Worm (Caenorhabditis elegans) whole organism, young adult: Measurements from ENCODE around the gene F15E6.4.

Experiments
- F33H1.4 ChIP-seq: fragments of 200-800 bp; sonication (Bioruptor generic); IDR thresholded peaks from 2 replicates; pipeline ENCODE4 v1.3.6; 2022; ENCODE audit warnings: missing genetic modification reagents, missing genetic modification characterization, missing compliant biosample characterization
- F55B11.4 ChIP-seq: sonication (generic microtip); optimal IDR thresholded peaks from 2 replicates; lab custom pipeline; 2016; ENCODE audit warnings: missing compliant biosample characterization, missing genetic modification characterization, borderline replicate concordance; ENCODE audit not compliant: insufficient read depth
- K12H6.12 ChIP-seq: fragments of 200-800 bp; sonication (Bioruptor generic); optimal IDR thresholded peaks from 2 replicates; lab custom pipeline; 2018; ENCODE audit warnings: mild to moderate bottlenecking, missing genetic modification characterization, missing compliant biosample characterization
- Y53F4B.3 ChIP-seq: fragments of 200-800 bp; sonication (Bioruptor generic); IDR thresholded peaks from 2 replicates; pipeline ENCODE4 v1.3.6; 2022; ENCODE audit warnings: missing genetic modification reagents, missing genetic modification characterization, missing compliant biosample characterization
- Y56A3A.18 ChIP-seq: fragments of 200-800 bp; sonication (Bioruptor generic); IDR thresholded peaks from 2 replicates; pipeline ENCODE4 v1.3.6; 2022; ENCODE audit warnings: missing genetic modification reagents, missing genetic modification characterization, missing compliant biosample characterization
- Y95B8A.8 ChIP-seq: fragments of 200-800 bp; sonication (Bioruptor generic); IDR thresholded peaks from 2 replicates; pipeline ENCODE4 v1.3.6; 2022; ENCODE audit warnings: missing genetic modification reagents, missing genetic modification characterization, missing compliant biosample characterization
- ZK185.1 ChIP-seq: sonication (generic microtip); optimal IDR thresholded peaks from 2 replicates; lab custom pipeline; 2016; ENCODE audit warnings: mild to moderate bottlenecking, missing genetic modification characterization, missing compliant biosample characterization; ENCODE audit not compliant: poor library complexity, severe bottlenecking
- akir-1 ChIP-seq: fragments of 200-800 bp; sonication (Bioruptor generic); optimal IDR thresholded peaks from 2 replicates; lab custom pipeline; 2018; ENCODE audit warnings: mild to moderate bottlenecking, missing genetic modification characterization, moderate library complexity, missing compliant biosample characterization
- atf-7 ChIP-seq: sonication (generic microtip); optimal IDR thresholded peaks from 2 replicates; lab custom pipeline; 2017; ENCODE audit warnings: mild to moderate bottlenecking, missing genetic modification characterization, missing compliant biosample characterization
- attf-3 ChIP-seq: fragments of 200-800 bp; sonication (Bioruptor generic); conservative IDR thresholded peaks from 2 replicates; pipeline ENCODE4 v1.3.6; 2022; ENCODE audit warnings: missing genetic modification reagents, missing genetic modification characterization, missing compliant biosample characterization
- attf-6 ChIP-seq: fragments of 200-800 bp; sonication (Bioruptor generic); IDR thresholded peaks from 2 replicates; pipeline ENCODE4 v1.3.6; 2022; ENCODE audit warnings: missing genetic modification reagents, missing genetic modification characterization, missing compliant biosample characterization
- bed-1 ChIP-seq: fragments of 200-800 bp; sonication (Bioruptor generic); IDR thresholded peaks from 2 replicates; pipeline ENCODE4 v1.3.6; 2022; ENCODE audit warnings: missing genetic modification reagents, missing genetic modification characterization, missing compliant biosample characterization
- bed-2 ChIP-seq: fragments of 200-800 bp; sonication (Bioruptor generic); IDR thresholded peaks from 2 replicates; pipeline ENCODE4 v1.3.6; 2022; ENCODE audit warnings: missing genetic modification reagents, missing genetic modification characterization, missing compliant biosample characterization
- cebp-1 ChIP-seq, 2 experiments: fragments of 200-800 bp in 1 of 2; sonication (Bioruptor generic) in 1 of 2; sonication (generic microtip) in 1 of 2; IDR thresholded peaks in 1 of 2; optimal IDR thresholded peaks in 1 of 2; 2 replicates each; pipeline versions ENCODE4 v1.3.6 to Lab custom; 2017 to 2022; ENCODE audit warnings: missing compliant biosample characterization in 2 of 2, missing genetic modification characterization in 2 of 2, mild to moderate bottlenecking in 1 of 2, missing genetic modification reagents in 1 of 2, moderate library complexity in 1 of 2
- chd-7 ChIP-seq: sonication (generic microtip); optimal IDR thresholded peaks from 2 replicates; lab custom pipeline; 2016; ENCODE audit warnings: mild to moderate bottlenecking, missing genetic modification characterization, moderate library complexity, missing compliant biosample characterization
- dpff-1 ChIP-seq: sonication (generic microtip); optimal IDR thresholded peaks from 2 replicates; lab custom pipeline; 2017; ENCODE audit warnings: mild to moderate bottlenecking, missing genetic modification characterization, missing compliant biosample characterization
- efl-1 ChIP-seq: fragments of 150-350 bp; optimal IDR thresholded peaks from 2 replicates; lab custom pipeline; 2014; ENCODE audit warnings: missing biosample characterization, missing genetic modification reagents, missing genetic modification characterization
- egl-18 ChIP-seq: fragments of 200-800 bp; sonication (Bioruptor generic); IDR thresholded peaks from 2 replicates; pipeline ENCODE4 v1.3.6; 2022; ENCODE audit warnings: missing genetic modification reagents, missing genetic modification characterization, missing compliant biosample characterization
- egl-44 ChIP-seq: fragments of 200-800 bp; sonication (Bioruptor generic); IDR thresholded peaks from 2 replicates; pipeline ENCODE4 v1.3.6; 2022; ENCODE audit warnings: missing genetic modification reagents, missing genetic modification characterization, missing compliant biosample characterization
- ets-4 ChIP-seq: fragments of 200-800 bp; sonication (Bioruptor generic); optimal IDR thresholded peaks from 2 replicates; lab custom pipeline; 2018; ENCODE audit warnings: mild to moderate bottlenecking, missing genetic modification characterization, missing compliant biosample characterization
- hrde-1 ChIP-seq: sonication (generic microtip); optimal IDR thresholded peaks from 2 replicates; lab custom pipeline; 2016; ENCODE audit warnings: missing genetic modification characterization, mild to moderate bottlenecking, missing compliant biosample characterization, moderate library complexity, missing genotype, missing genetic modification reagents, borderline replicate concordance
- lag-1 ChIP-seq: fragments of 200-800 bp; sonication (Bioruptor generic); IDR thresholded peaks from 2 replicates; pipeline ENCODE4 v1.3.6; 2022; ENCODE audit warnings: missing genetic modification reagents, missing genetic modification characterization, missing compliant biosample characterization
- lin-26 ChIP-seq: fragments of 200-800 bp; sonication (Bioruptor generic); IDR thresholded peaks from 2 replicates; pipeline ENCODE4 v1.3.6; 2022; ENCODE audit warnings: missing genetic modification reagents, missing genetic modification characterization, missing compliant biosample characterization
- madf-3 ChIP-seq: fragments of 200-800 bp; sonication (Bioruptor generic); IDR thresholded peaks from 2 replicates; pipeline ENCODE4 v1.3.6; 2022; ENCODE audit warnings: missing genetic modification reagents, missing genetic modification characterization, missing compliant biosample characterization
- nfyb-1 ChIP-seq: fragments of 200-800 bp; sonication (Bioruptor generic); IDR thresholded peaks from 2 replicates; pipeline ENCODE4 v1.3.6; 2022; ENCODE audit warnings: missing genetic modification reagents, missing genetic modification characterization, missing compliant biosample characterization
- nhr-120 ChIP-seq: fragments of 200-800 bp; sonication (Bioruptor generic); IDR thresholded peaks from 2 replicates; pipeline ENCODE4 v1.3.6; 2022; ENCODE audit warnings: missing genetic modification characterization, missing compliant biosample characterization
- nhr-80 ChIP-seq: sonication (generic microtip); optimal IDR thresholded peaks from 2 replicates; lab custom pipeline; 2016; ENCODE audit warnings: missing genetic modification characterization, missing compliant biosample characterization
- nhr-90 ChIP-seq: sonication (generic microtip); optimal IDR thresholded peaks from 2 replicates; lab custom pipeline; 2016; ENCODE audit warnings: missing genotype, mild to moderate bottlenecking, missing genetic modification characterization, missing compliant biosample characterization
- snpc-4 ChIP-seq, 5 experiments: fragments of 150-350 bp in 1 of 5; sonication (generic microtip) in 4 of 5; optimal IDR thresholded peaks; 2 replicates each; lab custom pipeline; 2014 to 2018; ENCODE audit warnings: missing genetic modification characterization in 5 of 5, missing biosample characterization in 3 of 5, antibody characterized with exemption in 2 of 5, mild to moderate bottlenecking in 2 of 5, missing compliant biosample characterization in 2 of 5, missing genotype in 2 of 5, moderate library complexity in 2 of 5, missing genetic modification reagents in 1 of 5
- unc-130 ChIP-seq: sonication (generic microtip); optimal IDR thresholded peaks from 2 replicates; lab custom pipeline; 2016; ENCODE audit warnings: missing genetic modification reagents, missing genetic modification characterization, missing compliant biosample characterization
- zfh-2 ChIP-seq: fragments of 200-800 bp; sonication (Bioruptor generic); conservative IDR thresholded peaks from 2 replicates; pipeline ENCODE4 v1.3.6; 2022; ENCODE audit warnings: missing genetic modification reagents, missing genetic modification characterization, missing compliant biosample characterization

Gene F15E6.4

DNA sequence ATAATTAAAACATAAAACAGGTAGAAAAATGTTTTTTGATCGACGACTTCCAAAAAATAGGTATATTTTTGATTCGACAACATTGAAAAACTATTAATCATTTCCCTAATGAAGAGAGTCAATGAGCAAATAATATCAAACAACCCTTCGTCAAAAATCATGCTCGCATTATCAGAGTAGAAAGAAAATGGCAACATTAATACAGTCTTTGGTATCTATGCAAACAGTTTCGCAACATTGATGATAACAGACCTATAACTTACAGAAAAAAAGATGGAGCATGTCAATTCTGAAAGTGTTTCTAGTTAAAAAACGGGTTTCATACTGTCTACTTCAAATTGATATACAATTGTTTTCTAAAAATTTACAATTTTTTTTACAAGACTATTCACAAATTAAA, 6.3 kb upstream of the F15E6.4 start:
- TF ChIP-seq nhr-80 (tag; lab: Kevin White, UChicago), result peak; percentile 75
- TF ChIP-seq Y53F4B.3 (GFP tag; lab: Robert Waterston, UW), result no peak
- TF ChIP-seq egl-44 (GFP tag; lab: Robert Waterston, UW), result no peak
- TF ChIP-seq cebp-1 (GFP tag; IDR thresholded peaks at IDR 0.05; lab: Robert Waterston, UW), result peak; percentile 22; the same call in 1 of the 2 replicates
- TF ChIP-seq cebp-1 (tag; optimal IDR thresholded peaks at IDR 0.05; lab: Kevin White, UChicago), result no peak
- TF ChIP-seq K12H6.12 (tag; lab: Kevin White, UChicago), result no peak
- TF ChIP-seq Y56A3A.18, result no peak

DNA sequence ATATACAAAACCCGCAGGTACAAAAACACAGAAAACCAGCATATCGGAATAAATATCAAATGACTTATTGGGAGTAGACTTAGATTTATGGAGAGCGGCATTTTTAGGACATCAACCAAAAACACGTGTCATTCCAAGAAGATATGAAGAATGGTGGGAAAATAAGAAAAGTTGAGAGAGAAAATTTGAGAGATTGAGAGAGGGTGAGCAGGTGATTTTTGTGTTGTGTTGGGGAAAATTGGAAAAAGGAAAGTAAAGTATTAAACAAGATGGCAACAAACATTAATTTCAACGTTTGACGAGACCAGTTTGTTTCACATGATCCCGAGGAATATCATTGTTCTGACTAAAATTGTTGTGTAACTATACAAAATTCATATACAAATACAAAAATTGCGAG, 2.9 kb upstream of the F15E6.4 start, which contains the start of gene srv-4:
TSS of gene srv-4 (minus strand) at position 101 of the 400 bp plus-strand sequence.
- no peak for TF ChIP-seq unc-130 (GFP tag; lab: Kevin White, UChicago)
- no peak for TF ChIP-seq attf-3
- no peak for TF ChIP-seq akir-1 (GFP tag; lab: Kevin White, UChicago)
- TF ChIP-seq lag-1 (GFP tag; lab: Robert Waterston, UW), result no peak
- no peak for TF ChIP-seq lin-26 (GFP tag; lab: Robert Waterston, UW)
- TF ChIP-seq egl-18 (GFP tag; lab: Robert Waterston, UW), result no peak
- TF ChIP-seq ets-4 (GFP tag; lab: Kevin White, UChicago), result no peak
- TF ChIP-seq atf-7 (tag; lab: Kevin White, UChicago), result no peak
- no peak for TF ChIP-seq zfh-2 (GFP tag; lab: Robert Waterston, UW)
- TF ChIP-seq, all 124 proteins: peak for 0

DNA sequence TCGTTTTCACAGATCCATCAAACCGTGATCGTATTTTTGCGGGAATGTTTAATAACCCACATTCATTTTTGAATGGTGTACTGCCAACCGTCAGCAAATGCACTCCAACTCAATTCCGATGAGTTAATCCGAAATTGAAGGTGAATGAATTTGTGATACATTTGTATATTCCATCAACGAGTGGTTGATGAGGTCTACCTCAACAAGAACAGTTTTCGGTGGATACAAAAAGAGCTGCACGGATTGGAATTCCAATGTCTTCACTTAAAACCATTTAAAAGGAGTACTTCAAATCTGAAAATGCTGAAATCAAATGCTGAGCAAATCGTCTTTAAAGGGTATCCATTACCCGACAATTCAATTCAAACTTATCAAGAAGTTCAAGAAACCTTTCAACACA, 2.0 kb upstream of the F15E6.4 start, which contains the start of gene F15E6.5:
TSS of gene F15E6.5 (plus strand) at position 301 of the 400 bp plus-strand sequence.
- TF ChIP-seq nhr-120 (GFP tag; lab: Robert Waterston, UW) (no peak), ZK185.1 (tag; lab: Kevin White, UChicago) (no peak), nfyb-1 (no peak), F33H1.4 (GFP tag; lab: Robert Waterston, UW) (no peak), dpff-1 (tag; lab: Kevin White, UChicago) (no peak), hrde-1 (tag; lab: Kevin White, UChicago) (no peak), nhr-90 (tag; lab: Kevin White, UChicago) (no peak), F55B11.4 (tag; lab: Kevin White, UChicago) (no peak), madf-3 (no peak), bed-2 (no peak), Y56A3A.18 (no peak), attf-6 (GFP tag; lab: Robert Waterston, UW) (no peak)

DNA sequence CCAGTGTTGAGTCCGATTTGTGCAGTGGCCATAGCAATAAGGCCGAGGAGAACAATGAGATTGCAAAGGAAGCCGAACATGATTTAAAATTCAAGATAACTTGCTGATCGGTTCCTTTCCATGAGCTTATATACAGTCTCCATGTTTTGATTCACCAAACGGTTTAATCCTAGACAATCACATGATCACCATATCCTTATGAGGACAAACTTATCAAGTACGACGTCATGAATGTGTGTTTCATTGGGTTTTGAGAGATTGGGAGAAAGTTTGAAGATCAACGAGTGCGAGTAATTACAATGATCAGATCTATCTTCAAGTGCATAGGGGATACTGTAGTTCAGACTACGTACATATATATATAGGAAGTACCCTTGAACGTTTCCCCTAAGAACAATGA, 802 bp upstream of the F15E6.4 start, which contains the start of gene dct-7:
TSS of gene dct-7 (minus strand) at position 101 of the 400 bp plus-strand sequence.
- TF ChIP-seq bed-1 (no peak), efl-1 (no peak), chd-7 (tag; lab: Kevin White, UChicago) (no peak)

DNA sequence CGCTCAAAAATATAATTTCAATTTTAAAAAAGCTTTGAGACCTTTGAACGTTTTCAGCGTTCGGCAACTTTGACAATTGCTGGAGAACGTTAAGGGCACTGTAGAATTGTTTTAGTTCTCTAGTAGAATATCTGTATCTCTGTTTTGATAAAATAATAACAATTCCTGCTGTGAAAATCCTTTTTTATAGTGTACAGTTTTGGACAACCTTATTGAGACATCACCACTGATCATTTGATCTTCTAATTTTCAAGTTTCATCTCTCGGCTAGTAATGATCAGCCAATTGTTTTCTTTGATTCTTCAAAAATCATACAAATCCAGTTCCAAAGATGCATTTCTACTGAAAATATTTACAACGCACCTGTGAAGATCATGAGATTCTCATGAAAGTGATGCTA, 1.3 kb downstream of the F15E6.4 start, which contains the start of gene F15E6.10:
TSS of gene F15E6.10 (plus strand) at position 301 of the 400 bp plus-strand sequence.
- no peak for TF ChIP-seq snpc-4 (GFP tag; optimal IDR thresholded peaks at IDR 0.05; lab: Kevin White, UChicago)
- TF ChIP-seq snpc-4 (tag; optimal IDR thresholded peaks at IDR 0.05; lab: Kevin White, UChicago), result no peak
- no peak for TF ChIP-seq Y95B8A.8 (GFP tag; lab: Robert Waterston, UW)
